Worm (Caenorhabditis elegans): Measurements from ENCODE around the gene srx-137.

srx-137 gene

DNA sequence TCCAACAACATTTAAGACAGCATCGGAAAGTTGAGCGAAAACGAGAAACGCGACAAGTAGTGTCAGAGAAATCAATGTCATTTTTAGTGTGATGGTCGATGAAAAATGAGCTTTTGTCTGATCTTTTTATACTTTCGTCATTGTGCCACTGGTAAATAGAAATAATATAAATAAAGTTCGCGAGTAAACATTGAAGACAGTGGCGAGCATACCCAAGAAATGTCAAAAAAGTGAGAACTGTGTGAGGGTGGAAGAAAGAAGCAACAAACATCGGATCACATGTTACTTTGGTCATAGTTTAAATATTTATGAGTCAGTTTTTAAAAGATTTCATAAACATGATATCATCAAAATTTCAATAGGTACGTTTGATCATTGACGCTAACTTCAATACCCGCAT lies 8.3 kb upstream of the srx-137 start, which contains the start of gene ttr-21:
Gene ttr-21, minus strand, starts transcription at position 100 of the 400 bp plus-strand sequence.
- TF ChIP-seq sea-1 (GFP tag; conservative IDR thresholded peaks at IDR 0.05) (no peak), ceh-36 (tag; optimal IDR thresholded peaks at IDR 0.05) (no peak), tbx-11 (GFP tag; IDR thresholded peaks at IDR 0.05) (no peak), ama-1 (optimal IDR thresholded peaks at IDR 0.05) (no peak), ceh-13 (GFP tag; optimal IDR thresholded peaks at IDR 0.05) (no peak), hmg-4 (GFP tag; optimal IDR thresholded peaks at IDR 0.05) (no peak), tbx-37 (GFP tag; conservative IDR thresholded peaks at IDR 0.05) (no peak), hmbx-1 (tag; optimal IDR thresholded peaks at IDR 0.05) (no peak), tra-4 (tag; optimal IDR thresholded peaks at IDR 0.05) (no peak), ets-7 (tag; optimal IDR thresholded peaks at IDR 0.05) (no peak), flt-1 (GFP tag; IDR thresholded peaks at IDR 0.05) (no peak), scrt-1 (GFP tag; IDR thresholded peaks at IDR 0.05) (no peak), hnd-1 (tag; optimal IDR thresholded peaks at IDR 0.05) (no peak), B0310.2 (tag; optimal IDR thresholded peaks at IDR 0.05) (no peak), aly-1 (tag; optimal IDR thresholded peaks at IDR 0.05) (no peak), pes-1 (GFP tag; IDR thresholded peaks at IDR 0.05) (no peak), F13C5.2 (tag; optimal IDR thresholded peaks at IDR 0.05) (no peak)

DNA sequence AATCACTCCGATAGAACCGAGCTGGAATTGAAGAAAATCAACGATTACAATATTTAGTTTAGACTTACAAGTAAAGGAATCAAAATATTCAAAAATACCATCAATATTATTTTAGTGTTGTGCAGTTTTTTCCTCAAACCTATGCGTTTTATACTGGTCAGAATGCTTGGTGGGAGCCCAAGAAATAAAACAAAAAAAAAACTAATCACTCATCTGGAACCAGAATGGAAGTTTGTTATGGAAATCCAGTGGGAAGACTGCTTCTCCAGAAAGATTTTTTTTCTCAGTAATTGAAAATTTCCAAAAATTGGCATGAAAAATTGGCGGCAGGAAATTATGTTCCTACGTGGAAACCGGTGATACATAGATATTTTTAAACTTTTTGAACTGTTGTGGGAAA lies 6.2 kb upstream of the srx-137 start, which contains the start of gene srx-134:
Gene srx-134, minus strand, starts transcription at position 101 of the 400 bp plus-strand sequence.
- TF ChIP-seq pes-1 (GFP tag; IDR thresholded peaks at IDR 0.05) (no peak), flt-1 (GFP tag; IDR thresholded peaks at IDR 0.05) (no peak), ama-1 (optimal IDR thresholded peaks at IDR 0.05) (no peak)

DNA sequence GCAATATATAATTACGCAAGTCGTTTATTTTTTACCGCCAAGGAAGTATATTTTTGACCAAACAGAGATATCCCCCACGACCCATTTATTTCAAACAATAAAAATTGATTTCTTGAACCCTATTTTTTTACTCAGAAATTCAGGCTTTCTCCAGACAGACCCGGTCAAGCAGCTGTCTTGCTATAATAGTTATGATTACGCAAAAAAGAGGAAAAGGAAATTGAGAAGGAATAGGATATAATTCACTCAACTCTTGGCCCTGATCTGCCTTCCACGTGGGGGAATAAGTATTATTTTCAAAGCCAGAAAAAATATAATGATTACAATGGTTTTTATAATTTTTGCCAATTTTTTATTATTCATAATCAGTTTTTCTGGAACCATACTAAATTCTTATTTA lies 5.5 kb upstream of the srx-137 start, which contains the start of gene srx-136:
Gene srx-136, plus strand, starts transcription at position 301 of the 400 bp plus-strand sequence.
- TF ChIP-seq ama-1 (optimal IDR thresholded peaks at IDR 0.05): no peak

DNA sequence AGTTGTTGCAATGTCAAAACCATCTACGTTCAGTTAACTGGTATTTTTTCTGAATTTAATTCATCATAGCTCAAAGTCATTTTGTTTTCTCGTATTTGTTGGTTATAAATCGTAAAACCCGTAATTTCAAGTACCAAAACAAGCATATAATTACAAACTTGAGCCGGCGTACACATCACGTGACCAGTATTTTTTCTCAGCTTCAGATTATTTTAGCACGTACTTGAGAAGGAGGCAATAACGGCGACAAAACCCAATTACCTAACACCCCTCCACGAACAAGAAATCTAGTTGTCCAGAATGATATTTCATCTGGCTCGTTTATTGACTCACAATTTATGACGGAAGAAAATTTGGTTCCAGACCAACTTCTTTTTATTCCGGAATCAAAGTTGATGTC lies 3.7 kb upstream of the srx-137 start, which contains the start of gene srx-135:
Gene srx-135, plus strand, starts transcription at position 301 of the 400 bp plus-strand sequence.
- TF ChIP-seq hmbx-1 (tag; optimal IDR thresholded peaks at IDR 0.05) (no peak), B0310.2 (tag; optimal IDR thresholded peaks at IDR 0.05) (no peak), tra-4 (tag; optimal IDR thresholded peaks at IDR 0.05) (no peak), ceh-36 (tag; optimal IDR thresholded peaks at IDR 0.05) (no peak), hnd-1 (tag; optimal IDR thresholded peaks at IDR 0.05) (no peak), tbx-11 (GFP tag; IDR thresholded peaks at IDR 0.05) (no peak), sea-1 (GFP tag; conservative IDR thresholded peaks at IDR 0.05) (no peak), pes-1 (GFP tag; IDR thresholded peaks at IDR 0.05) (no peak), ama-1 (optimal IDR thresholded peaks at IDR 0.05) (no peak), hmg-4 (GFP tag; optimal IDR thresholded peaks at IDR 0.05) (no peak), flt-1 (GFP tag; IDR thresholded peaks at IDR 0.05) (no peak), ets-7 (tag; optimal IDR thresholded peaks at IDR 0.05) (no peak), F13C5.2 (tag; optimal IDR thresholded peaks at IDR 0.05) (no peak), ceh-13 (GFP tag; optimal IDR thresholded peaks at IDR 0.05) (no peak)

DNA sequence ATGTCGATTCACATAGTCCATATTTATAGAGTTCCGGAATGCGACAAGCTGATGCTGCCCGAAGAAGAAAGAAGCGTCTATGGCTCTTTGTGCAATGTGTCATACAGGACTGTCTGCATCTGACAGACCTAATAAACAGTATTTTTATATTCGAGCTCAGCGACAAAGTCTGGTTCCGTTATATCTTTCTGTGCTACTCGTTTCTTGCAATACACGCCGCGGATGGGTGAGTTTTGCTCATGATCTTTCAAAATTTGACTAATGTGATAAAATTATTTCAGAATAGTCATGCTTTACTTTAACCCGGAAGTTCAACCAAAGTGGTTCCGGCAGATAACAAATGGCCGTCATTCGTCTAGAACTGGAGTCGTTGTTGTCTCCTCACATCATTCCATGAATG lies 1.1 kb downstream of the srx-137 start:
- TF ChIP-seq ceh-13 (GFP tag; optimal IDR thresholded peaks at IDR 0.05) (no peak), ceh-36 (tag; optimal IDR thresholded peaks at IDR 0.05) (no peak), hmg-4 (GFP tag; optimal IDR thresholded peaks at IDR 0.05) (no peak), B0310.2 (tag; optimal IDR thresholded peaks at IDR 0.05) (no peak), hmbx-1 (tag; optimal IDR thresholded peaks at IDR 0.05) (no peak), ets-7 (tag; optimal IDR thresholded peaks at IDR 0.05) (no peak), pes-1 (GFP tag; IDR thresholded peaks at IDR 0.05) (no peak), hnd-1 (tag; optimal IDR thresholded peaks at IDR 0.05) (no peak), F13C5.2 (tag; optimal IDR thresholded peaks at IDR 0.05) (no peak), tra-4 (tag; optimal IDR thresholded peaks at IDR 0.05) (no peak), tbx-11 (GFP tag; IDR thresholded peaks at IDR 0.05) (no peak), scrt-1 (GFP tag; IDR thresholded peaks at IDR 0.05) (no peak), flt-1 (GFP tag; IDR thresholded peaks at IDR 0.05) (no peak), sea-1 (GFP tag; conservative IDR thresholded peaks at IDR 0.05) (no peak)

DNA sequence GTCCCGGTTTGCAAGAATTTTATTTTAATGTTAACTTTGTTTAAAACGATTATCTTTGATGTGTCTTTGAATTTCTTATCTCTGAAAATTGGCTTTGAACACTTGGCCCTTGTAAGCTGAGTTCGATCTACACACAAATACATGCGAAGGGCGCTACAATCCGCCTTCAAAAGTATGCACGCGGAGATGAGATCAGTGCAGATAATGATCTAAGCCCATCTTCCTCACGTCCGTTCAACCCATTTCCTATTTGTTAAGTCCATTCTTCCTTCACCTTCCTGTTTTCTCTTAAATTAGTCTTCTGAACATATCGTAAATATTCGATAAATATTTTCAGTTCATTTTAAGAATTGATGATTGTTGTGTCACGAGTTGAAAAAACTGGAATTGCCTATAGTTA lies 3.7 kb downstream of the srx-137 start, which contains the start of gene nhr-175:
Gene nhr-175, plus strand, starts transcription at position 339 of the 400 bp plus-strand sequence.
- TF ChIP-seq ceh-13 (GFP tag; optimal IDR thresholded peaks at IDR 0.05): no peak
- TF ChIP-seq ama-1 (optimal IDR thresholded peaks at IDR 0.05): no peak
- no peak for TF ChIP-seq sea-1 (GFP tag; conservative IDR thresholded peaks at IDR 0.05)
- TF ChIP-seq hnd-1 (tag; optimal IDR thresholded peaks at IDR 0.05): no peak
- TF ChIP-seq pes-1 (GFP tag; IDR thresholded peaks at IDR 0.05): no peak
- no peak for TF ChIP-seq flt-1 (GFP tag; IDR thresholded peaks at IDR 0.05)
- TF ChIP-seq ceh-36 (tag; optimal IDR thresholded peaks at IDR 0.05): no peak

DNA sequence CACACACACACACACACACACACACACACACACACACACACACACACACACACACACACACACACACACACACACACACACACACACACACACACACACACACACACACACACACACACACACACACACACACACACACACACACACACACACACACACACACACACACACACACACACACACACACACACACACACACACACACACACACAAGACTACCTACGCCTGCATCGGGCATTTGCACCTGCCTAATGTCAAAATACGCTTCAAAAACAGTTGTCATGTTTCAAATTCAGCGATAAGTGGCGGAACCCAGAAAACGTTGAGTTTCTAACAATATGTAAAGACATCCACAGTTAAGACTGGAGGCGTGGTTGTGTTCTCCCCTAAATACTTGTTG lies 6.3 kb downstream of the srx-137 start:
- TF ChIP-seq hmbx-1 (tag; optimal IDR thresholded peaks at IDR 0.05): peak; percentile 30
- peak; percentile 10 for TF ChIP-seq B0310.2 (tag; optimal IDR thresholded peaks at IDR 0.05)

DNA sequence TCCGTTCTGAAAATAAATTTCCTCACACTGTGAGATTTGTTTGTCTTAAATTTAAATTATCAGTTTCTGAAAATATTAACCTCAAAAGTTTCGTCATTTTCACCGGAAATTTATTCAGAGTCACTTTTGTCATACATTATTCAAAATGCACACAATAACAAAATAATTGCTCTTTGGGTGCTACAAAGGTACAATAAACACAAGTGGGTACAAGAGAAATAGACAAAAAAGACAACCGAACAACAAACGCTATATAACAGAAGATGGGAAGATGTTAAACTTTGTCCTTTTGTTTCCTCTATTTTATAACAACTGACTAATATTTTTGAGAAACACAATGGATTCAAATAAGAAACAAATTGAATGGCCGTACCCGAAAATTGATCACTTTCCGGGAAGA lies 6.9 kb downstream of the srx-137 start:
- TF ChIP-seq aly-1 (tag; optimal IDR thresholded peaks at IDR 0.05) (no peak), hnd-1 (tag; optimal IDR thresholded peaks at IDR 0.05) (no peak), ama-1 (optimal IDR thresholded peaks at IDR 0.05) (no peak), ceh-13 (GFP tag; optimal IDR thresholded peaks at IDR 0.05) (no peak)

DNA sequence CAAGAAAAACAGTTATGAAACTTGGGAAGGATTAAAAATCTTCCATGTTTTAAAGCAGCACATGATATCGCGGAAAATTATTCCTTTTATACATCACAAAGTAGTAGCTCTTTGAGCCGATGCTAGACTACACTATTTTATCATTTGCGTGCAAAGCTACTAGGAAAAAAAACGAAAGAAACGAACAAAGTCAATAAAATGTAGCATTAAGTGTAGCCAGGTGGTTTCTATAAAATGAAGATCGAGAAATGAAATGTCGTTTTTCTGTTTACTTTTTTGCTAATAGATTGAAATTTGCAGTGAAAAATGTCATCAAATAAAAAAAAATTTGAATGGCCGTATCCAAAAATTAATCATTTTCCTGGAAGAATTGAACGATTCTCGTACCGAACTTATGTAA lies 10.3 kb downstream of the srx-137 start, which contains the start of gene cpt-5:
Gene cpt-5, plus strand, starts transcription at position 301 of the 400 bp plus-strand sequence.
- TF ChIP-seq F13C5.2 (tag; optimal IDR thresholded peaks at IDR 0.05): no peak
- no peak for TF ChIP-seq scrt-1 (GFP tag; IDR thresholded peaks at IDR 0.05)
- TF ChIP-seq tbx-37 (GFP tag; conservative IDR thresholded peaks at IDR 0.05): no peak
- no peak for TF ChIP-seq hmg-4 (GFP tag; optimal IDR thresholded peaks at IDR 0.05)
- no peak for TF ChIP-seq aly-1 (tag; optimal IDR thresholded peaks at IDR 0.05)
- TF ChIP-seq tra-4 (tag; optimal IDR thresholded peaks at IDR 0.05): no peak
- TF ChIP-seq sea-1 (GFP tag; conservative IDR thresholded peaks at IDR 0.05): no peak
- no peak for TF ChIP-seq hnd-1 (tag; optimal IDR thresholded peaks at IDR 0.05)
- no peak for TF ChIP-seq ama-1 (optimal IDR thresholded peaks at IDR 0.05)
- TF ChIP-seq ets-7 (tag; optimal IDR thresholded peaks at IDR 0.05): no peak
- TF ChIP-seq flt-1 (GFP tag; IDR thresholded peaks at IDR 0.05): no peak
- TF ChIP-seq B0310.2 (tag; optimal IDR thresholded peaks at IDR 0.05): no peak
- no peak for TF ChIP-seq hmbx-1 (tag; optimal IDR thresholded peaks at IDR 0.05)
- TF ChIP-seq tbx-11 (GFP tag; IDR thresholded peaks at IDR 0.05): no peak
- no peak for TF ChIP-seq pes-1 (GFP tag; IDR thresholded peaks at IDR 0.05)
